Fruit fly (Drosophila melanogaster) whole organism, embryonic: ENCODE results near the gene awd.

Experiments
- Atf-2 ChIP-seq: fragments of 200-800 bp; sonication (Bioruptor generic); optimal IDR thresholded peaks from 2 replicates; lab custom pipeline; 2016; ENCODE audit warnings: missing biosample characterization, missing genetic modification characterization
- CG1024 ChIP-seq: fragments of 200-800 bp; sonication (Bioruptor generic); IDR thresholded peaks from 2 replicates; pipeline ENCODE4 v1.3.6; 2022; ENCODE audit warnings: missing biosample characterization, missing genetic modification characterization
- CG10267 ChIP-seq: fragments of 200-800 bp; sonication (Bioruptor generic); optimal IDR thresholded peaks from 2 replicates; lab custom pipeline; 2018; ENCODE audit warnings: missing biosample characterization, mild to moderate bottlenecking, missing genetic modification characterization, moderate library complexity
- CG11085 ChIP-seq: fragments of 200-800 bp; sonication (Bioruptor generic); IDR thresholded peaks from 2 replicates; pipeline ENCODE4 v1.3.6; 2022; ENCODE audit warnings: missing biosample characterization, missing genetic modification characterization
- CG11695 ChIP-seq: fragments of 200-800 bp; sonication (Bioruptor generic); IDR thresholded peaks from 3 replicates; pipeline ENCODE4 v1.3.6; 2022; ENCODE audit warnings: missing biosample characterization, missing genetic modification characterization
- CG12071 ChIP-seq: fragments of 200-800 bp; sonication (Bioruptor generic); optimal IDR thresholded peaks from 3 replicates; lab custom pipeline; 2018; ENCODE audit warnings: missing biosample characterization, mild to moderate bottlenecking, missing genetic modification characterization
- CG13624 ChIP-seq: fragments of 200-800 bp; sonication (Bioruptor generic); optimal IDR thresholded peaks from 2 replicates; lab custom pipeline; 2016; ENCODE audit warnings: missing biosample characterization, missing genetic modification characterization
- CG14667 ChIP-seq: fragments of 200-800 bp; sonication (Bioruptor generic); IDR thresholded peaks from 2 replicates; pipeline ENCODE4 v1.3.6; 2022; ENCODE audit warnings: missing biosample characterization, missing genetic modification characterization
- CG1602 ChIP-seq: fragments of 200-800 bp; sonication (Bioruptor generic); optimal IDR thresholded peaks from 3 replicates; lab custom pipeline; 2016; ENCODE audit warnings: missing biosample characterization, missing genetic modification characterization
- CG16815 ChIP-seq: fragments of 200-800 bp; sonication (Bioruptor generic); optimal IDR thresholded peaks from 3 replicates; lab custom pipeline; 2017; ENCODE audit warnings: missing biosample characterization, mild to moderate bottlenecking, missing genetic modification characterization
- CG16863 ChIP-seq: fragments of 200-800 bp; sonication (Bioruptor generic); optimal IDR thresholded peaks from 3 replicates; lab custom pipeline; 2016; ENCODE audit warnings: missing biosample characterization, missing genetic modification characterization
- CG17359 ChIP-seq: fragments of 200-800 bp; sonication (Bioruptor generic); optimal IDR thresholded peaks from 3 replicates; lab custom pipeline; 2018; ENCODE audit warnings: missing biosample characterization, mild to moderate bottlenecking, missing genetic modification characterization, moderate library complexity
- CG17568 ChIP-seq: fragments of 200-800 bp; sonication (Bioruptor generic); optimal IDR thresholded peaks from 2 replicates; lab custom pipeline; 2018; ENCODE audit warnings: missing biosample characterization, mild to moderate bottlenecking, missing genetic modification characterization, moderate library complexity
- CG32532 ChIP-seq: fragments of 200-800 bp; sonication (Bioruptor generic); IDR thresholded peaks from 2 replicates; pipeline ENCODE4 v1.3.6; 2022; ENCODE audit warnings: missing biosample characterization, missing genetic modification characterization
- CG34376 ChIP-seq: fragments of 200-800 bp; sonication (Bioruptor generic); optimal IDR thresholded peaks from 2 replicates; lab custom pipeline; 2018; ENCODE audit warnings: missing biosample characterization, mild to moderate bottlenecking, missing genetic modification characterization
- CG3995 ChIP-seq: fragments of 200-800 bp; sonication (Bioruptor generic); optimal IDR thresholded peaks from 3 replicates; lab custom pipeline; 2016; ENCODE audit warnings: missing biosample characterization, missing genetic modification characterization
- CG6254 ChIP-seq: fragments of 200-800 bp; sonication (Bioruptor generic); optimal IDR thresholded peaks from 3 replicates; lab custom pipeline; 2017; ENCODE audit warnings: mild to moderate bottlenecking, missing biosample characterization, missing genetic modification reagents, missing genetic modification characterization
- CG6272 ChIP-seq: fragments of 200-800 bp; sonication (Bioruptor generic); IDR thresholded peaks from 2 replicates; pipeline ENCODE4 v1.3.6; 2022; ENCODE audit warnings: missing biosample characterization, missing genetic modification characterization
- CG7839 ChIP-seq: fragments of 200-800 bp; sonication (Bioruptor generic); optimal IDR thresholded peaks from 3 replicates; lab custom pipeline; 2018; ENCODE audit warnings: missing biosample characterization, mild to moderate bottlenecking, missing genetic modification characterization, moderate library complexity
- CG8089 ChIP-seq: fragments of 200-800 bp; sonication (Bioruptor generic); optimal IDR thresholded peaks from 3 replicates; lab custom pipeline; 2016; ENCODE audit warnings: missing biosample characterization, missing genetic modification characterization
- CG8290 ChIP-seq, 3 experiments: fragments of 200-800 bp; sonication (Bioruptor generic); optimal IDR thresholded peaks; 2 replicates each; lab custom pipeline; 2016 to 2019; ENCODE audit warnings: missing biosample characterization in 3 of 3, missing genetic modification characterization in 3 of 3, mild to moderate bottlenecking in 2 of 3, moderate library complexity in 1 of 3
- CoRest ChIP-seq: fragments of 200-800 bp; sonication (Bioruptor generic); optimal IDR thresholded peaks from 3 replicates; lab custom pipeline; 2018; ENCODE audit warnings: missing biosample characterization, mild to moderate bottlenecking, missing genetic modification characterization, moderate library complexity
- Dek ChIP-seq: fragments of 200-800 bp; sonication (Bioruptor generic); optimal IDR thresholded peaks from 3 replicates; lab custom pipeline; 2019; ENCODE audit warnings: missing biosample characterization, mild to moderate bottlenecking, missing genetic modification characterization, moderate library complexity
- Dref ChIP-seq: fragments of 200-800 bp; sonication (Bioruptor generic); IDR thresholded peaks from 2 replicates; pipeline ENCODE4 v1.3.6; 2022; ENCODE audit warnings: missing biosample characterization, missing genetic modification characterization
- ERR ChIP-seq: fragments of 200-800 bp; sonication (Bioruptor generic); optimal IDR thresholded peaks from 2 replicates; lab custom pipeline; 2016; ENCODE audit warnings: missing biosample characterization, missing genetic modification characterization
- H2.0 ChIP-seq: fragments of 200-800 bp; sonication (Bioruptor generic); IDR thresholded peaks from 2 replicates; pipeline ENCODE4 v1.3.6; 2022; ENCODE audit warnings: missing biosample characterization, missing genetic modification characterization
- Mad ChIP-seq: fragments of 200-800 bp; sonication (Bioruptor generic); optimal IDR thresholded peaks from 2 replicates; lab custom pipeline; 2016; ENCODE audit warnings: missing biosample characterization, missing genetic modification characterization
- Max ChIP-seq: fragments of 200-800 bp; sonication (Bioruptor generic); optimal IDR thresholded peaks from 2 replicates; lab custom pipeline; 2016; ENCODE audit warnings: missing biosample characterization, mild to moderate bottlenecking, missing genetic modification characterization
- NfI ChIP-seq: fragments of 200-800 bp; sonication (Bioruptor generic); optimal IDR thresholded peaks from 3 replicates; lab custom pipeline; 2018; ENCODE audit warnings: missing biosample characterization, mild to moderate bottlenecking, missing genetic modification characterization, moderate library complexity
- Optix ChIP-seq: fragments of 200-800 bp; sonication (Bioruptor generic); IDR thresholded peaks from 3 replicates; pipeline ENCODE4 v1.3.6; 2022; ENCODE audit warnings: missing biosample characterization, missing genetic modification characterization
- Sox100B ChIP-seq: fragments of 200-800 bp; sonication (Bioruptor generic); optimal IDR thresholded peaks from 3 replicates; lab custom pipeline; 2018; ENCODE audit warnings: missing biosample characterization, mild to moderate bottlenecking, missing genetic modification characterization
- Vsx1 ChIP-seq: fragments of 200-800 bp; sonication (Bioruptor generic); optimal IDR thresholded peaks from 2 replicates; lab custom pipeline; 2017; ENCODE audit warnings: missing biosample characterization, mild to moderate bottlenecking, missing genetic modification characterization, missing genetic modification reagents
- ara ChIP-seq: fragments of 200-800 bp; sonication (Bioruptor generic); IDR thresholded peaks from 2 replicates; pipeline ENCODE4 v1.3.6; 2022; ENCODE audit warnings: missing biosample characterization, missing genetic modification characterization
- ci ChIP-seq: fragments of 200-800 bp; sonication (Bioruptor generic); IDR thresholded peaks from 3 replicates; pipeline ENCODE4 v1.3.6; 2022; ENCODE audit warnings: missing biosample characterization, missing genetic modification characterization
- croc ChIP-seq: fragments of 200-800 bp; sonication (Bioruptor generic); conservative IDR thresholded peaks from 3 replicates; pipeline ENCODE4 v1.3.6; 2022; ENCODE audit warnings: missing biosample characterization, missing genetic modification characterization
- crp ChIP-seq, 2 experiments: fragments of 200-800 bp; sonication (Bioruptor generic); optimal IDR thresholded peaks; 2 replicates in 1 of 2; 3 replicates in 1 of 2; lab custom pipeline; 2017; ENCODE audit warnings: missing biosample characterization in 2 of 2, missing genetic modification characterization in 2 of 2, mild to moderate bottlenecking in 1 of 2, moderate library complexity in 1 of 2
- dan ChIP-seq: fragments of 200-800 bp; sonication (Bioruptor generic); IDR thresholded peaks from 2 replicates; pipeline ENCODE4 v1.3.6; 2022; ENCODE audit warnings: missing biosample characterization, missing genetic modification characterization
- dmrt11E ChIP-seq: fragments of 200-800 bp; sonication (Bioruptor generic); optimal IDR thresholded peaks from 3 replicates; lab custom pipeline; 2018; ENCODE audit warnings: missing biosample characterization, mild to moderate bottlenecking, missing genetic modification characterization, moderate library complexity
- dpn ChIP-seq, 2 experiments: fragments of 200-800 bp; sonication (Bioruptor generic); optimal IDR thresholded peaks; 3 replicates each; lab custom pipeline; 2016; ENCODE audit warnings: missing biosample characterization in 2 of 2, missing genetic modification characterization in 2 of 2
- gcm2 ChIP-seq: fragments of 200-800 bp; sonication (Bioruptor generic); optimal IDR thresholded peaks from 2 replicates; lab custom pipeline; 2016; ENCODE audit warnings: missing biosample characterization, missing genetic modification characterization
- gsb ChIP-seq: fragments of 200-800 bp; sonication (Bioruptor generic); IDR thresholded peaks from 2 replicates; pipeline ENCODE4 v1.3.6; 2022; ENCODE audit warnings: missing biosample characterization, missing genetic modification characterization
- lmd ChIP-seq: fragments of 200-800 bp; sonication (Bioruptor generic); IDR thresholded peaks from 2 replicates; pipeline ENCODE4 v1.3.6; 2022; ENCODE audit warnings: missing biosample characterization, missing genetic modification characterization
- maf-S ChIP-seq: fragments of 200-800 bp; sonication (Bioruptor generic); optimal IDR thresholded peaks from 2 replicates; lab custom pipeline; 2016; ENCODE audit warnings: missing biosample characterization, missing genetic modification characterization
- nerfin-2 ChIP-seq: fragments of 200-800 bp; sonication (Bioruptor generic); IDR thresholded peaks from 2 replicates; pipeline ENCODE4 v1.3.6; 2022; ENCODE audit warnings: missing biosample characterization, missing genetic modification characterization; ENCODE audit not compliant: partially characterized antibody
- org-1 ChIP-seq: fragments of 200-800 bp; sonication (Bioruptor generic); optimal IDR thresholded peaks from 2 replicates; lab custom pipeline; 2017; ENCODE audit warnings: missing biosample characterization, missing genetic modification characterization
- pfk ChIP-seq: fragments of 200-800 bp; sonication (Bioruptor generic); optimal IDR thresholded peaks from 2 replicates; lab custom pipeline; 2018; ENCODE audit warnings: missing biosample characterization, mild to moderate bottlenecking, missing genetic modification characterization, moderate library complexity
- tap ChIP-seq: fragments of 200-800 bp; optimal IDR thresholded peaks from 3 replicates; lab custom pipeline; 2019; ENCODE audit warnings: missing biosample characterization, mild to moderate bottlenecking, missing genetic modification characterization, moderate library complexity
- tna ChIP-seq: fragments of 200-800 bp; sonication (Bioruptor generic); IDR thresholded peaks from 2 replicates; pipeline ENCODE4 v1.3.6; 2022; ENCODE audit warnings: missing biosample characterization, missing genetic modification characterization; ENCODE audit not compliant: partially characterized antibody
- unpg ChIP-seq: fragments of 200-800 bp; sonication (Bioruptor generic); optimal IDR thresholded peaks from 3 replicates; lab custom pipeline; 2018; ENCODE audit warnings: missing biosample characterization, mild to moderate bottlenecking, missing genetic modification characterization, moderate library complexity
- zen ChIP-seq: fragments of 200-800 bp; sonication (Bioruptor generic); optimal IDR thresholded peaks from 3 replicates; lab custom pipeline; 2018; ENCODE audit warnings: missing biosample characterization, mild to moderate bottlenecking, missing genetic modification characterization, moderate library complexity
- zen2 ChIP-seq: fragments of 200-800 bp; sonication (Bioruptor generic); IDR thresholded peaks from 3 replicates; pipeline ENCODE4 v1.3.6; 2022; ENCODE audit warnings: missing biosample characterization, missing genetic modification characterization; ENCODE audit not compliant: partially characterized antibody

awd gene

dm6 chr3R:31696664-31697063, 49.2 kb downstream of the awd start (continued):
- no peak for TF ChIP-seq Mad (GFP tag; lab: Kevin White, UChicago)
- no peak for TF ChIP-seq nerfin-2 (GFP tag; lab: Robert Waterston, UW)
- no peak for TF ChIP-seq H2.0 (GFP tag; lab: Robert Waterston, UW)
- peak; percentile 9 for TF ChIP-seq CG8089 (GFP tag; lab: Kevin White, UChicago)
- no peak for TF ChIP-seq tna (GFP tag; lab: Robert Waterston, UW)
- TF ChIP-seq zen (tag; lab: Kevin White, UChicago): no peak
- TF ChIP-seq CG6272: no peak
- no peak for TF ChIP-seq CG11695 (GFP tag; lab: Robert Waterston, UW)
- no peak for TF ChIP-seq gcm2
- TF ChIP-seq Max: no peak
- peak; percentile 6 for TF ChIP-seq CG6254 (GFP tag; lab: Kevin White, UChicago)
- TF ChIP-seq CG14667: no peak
- TF ChIP-seq CG1024: no peak
- TF ChIP-seq gsb: no peak
- TF ChIP-seq org-1 (GFP tag; lab: Kevin White, UChicago): no peak
- no peak for TF ChIP-seq Dek (tag; lab: Kevin White, UChicago)
- TF ChIP-seq CoRest (tag; lab: Kevin White, UChicago): no peak
- no peak for TF ChIP-seq Atf-2 (GFP tag; lab: Kevin White, UChicago)
- TF ChIP-seq CG11085 (GFP tag; lab: Robert Waterston, UW): no peak
- no peak for TF ChIP-seq CG10267
- TF ChIP-seq crp (GFP tag; optimal IDR thresholded peaks at IDR 0.05; lab: Kevin White, UChicago): no peak
- no peak for TF ChIP-seq NfI (GFP tag; lab: Kevin White, UChicago)
- no peak for TF ChIP-seq CG17359
- no peak for TF ChIP-seq CG8290 (GFP tag; optimal IDR thresholded peaks at IDR 0.05; lab: Kevin White, UChicago)
- TF ChIP-seq CG8290 (tag; optimal IDR thresholded peaks at IDR 0.05; lab: Kevin White, UChicago): no peak
- TF ChIP-seq unpg (GFP tag; lab: Kevin White, UChicago): peak; percentile 37
- TF ChIP-seq CG32532 (GFP tag; lab: Robert Waterston, UW): no peak
- no peak for TF ChIP-seq dan (GFP tag; lab: Robert Waterston, UW)
- no peak for TF ChIP-seq Optix (GFP tag; lab: Robert Waterston, UW)
- no peak for TF ChIP-seq Sox100B
- TF ChIP-seq zen2 (GFP tag; lab: Robert Waterston, UW): no peak
- TF ChIP-seq Vsx1 (GFP tag; lab: Kevin White, UChicago): no peak
- peak; percentile 31 for TF ChIP-seq CG16815 (GFP tag; lab: Kevin White, UChicago)
- TF ChIP-seq CG7839: no peak
- 0 out of 2 replicates have a peak, but pooled peaks have one; percentile 41 for TF ChIP-seq ara
- no peak for TF ChIP-seq ERR
- no peak for TF ChIP-seq CG3995 (GFP tag; lab: Kevin White, UChicago)
- TF ChIP-seq maf-S (GFP tag; lab: Kevin White, UChicago): no peak
- TF ChIP-seq CG13624 (GFP tag; lab: Kevin White, UChicago): no peak
- TF ChIP-seq croc (GFP tag; lab: Robert Waterston, UW): no peak
- TF ChIP-seq CG1602: no peak
- TF ChIP-seq CG16863 (GFP tag; lab: Kevin White, UChicago): peak; percentile 11
- TF ChIP-seq ci (GFP tag; lab: Robert Waterston, UW): 0 out of 3 replicates have a peak, but pooled peaks have one; percentile 13
- TF ChIP-seq lmd (GFP tag; lab: Robert Waterston, UW): no peak
- TF ChIP-seq pfk (GFP tag; lab: Kevin White, UChicago): no peak
- TF ChIP-seq tap (tag; lab: Kevin White, UChicago): no peak
- TF ChIP-seq dmrt11E (tag; lab: Kevin White, UChicago): peak; percentile 75
- no peak for TF ChIP-seq CG34376
- no peak for TF ChIP-seq Dref
- no peak for TF ChIP-seq CG12071 (GFP tag; lab: Kevin White, UChicago)
- no peak for TF ChIP-seq dpn (GFP tag; optimal IDR thresholded peaks at IDR 0.05; lab: Kevin White, UChicago)
- no peak for TF ChIP-seq CG17568 (GFP tag; lab: Kevin White, UChicago)
